Worm (Caenorhabditis elegans) whole organism, L2 larva: ENCODE results near the gene mthf-1.

ENCODE experiments used
- C34F6.9 ChIP-seq: fragments of 150-350 bp; optimal IDR thresholded peaks from 2 replicates; lab custom pipeline; 2014; ENCODE audit warnings: missing biosample characterization, missing genetic modification characterization
- F13H6.1 ChIP-seq: sonication (generic microtip); optimal IDR thresholded peaks from 2 replicates; lab custom pipeline; 2016; ENCODE audit warnings: missing genetic modification characterization, missing compliant biosample characterization
- R02D3.7 ChIP-seq: fragments of 150-350 bp; optimal IDR thresholded peaks from 2 replicates; lab custom pipeline; 2014; ENCODE audit warnings: missing biosample characterization, missing genetic modification characterization
- Y55F3AM.14 ChIP-seq: fragments of 200-800 bp; sonication (Bioruptor generic); optimal IDR thresholded peaks from 2 replicates; lab custom pipeline; 2018; ENCODE audit warnings: mild to moderate bottlenecking, missing genetic modification characterization, missing compliant biosample characterization
- ZK546.5 ChIP-seq: sonication (generic microtip); optimal IDR thresholded peaks from 2 replicates; lab custom pipeline; 2017; ENCODE audit warnings: missing biosample characterization, missing genetic modification characterization
- alr-1 ChIP-seq: fragments of 150-350 bp; optimal IDR thresholded peaks from 2 replicates; lab custom pipeline; 2014; ENCODE audit warnings: missing biosample characterization, missing genetic modification characterization
- ceh-16 ChIP-seq: fragments of 150-350 bp; optimal IDR thresholded peaks from 2 replicates; lab custom pipeline; 2014; ENCODE audit warnings: missing biosample characterization, missing genetic modification characterization
- crh-2 ChIP-seq: sonication (generic microtip); optimal IDR thresholded peaks from 2 replicates; lab custom pipeline; 2017; ENCODE audit warnings: missing biosample characterization, missing genetic modification characterization
- dmd-4 ChIP-seq: sonication (generic microtip); optimal IDR thresholded peaks from 2 replicates; lab custom pipeline; 2017; ENCODE audit warnings: missing biosample characterization, missing genetic modification characterization
- elt-1 ChIP-seq: fragments of 150-350 bp; optimal IDR thresholded peaks from 2 replicates; lab custom pipeline; 2014; ENCODE audit warnings: missing biosample characterization, missing genetic modification characterization
- elt-3 ChIP-seq: sonication (generic microtip); optimal IDR thresholded peaks from 2 replicates; lab custom pipeline; 2017; ENCODE audit warnings: missing biosample characterization, missing genetic modification characterization
- fos-1 ChIP-seq: fragments of 150-350 bp; optimal IDR thresholded peaks from 2 replicates; lab custom pipeline; 2014; ENCODE audit warnings: missing biosample characterization, missing genetic modification characterization
- gmeb-1 ChIP-seq: fragments of 150-350 bp; optimal IDR thresholded peaks from 2 replicates; lab custom pipeline; 2014; ENCODE audit warnings: missing biosample characterization, missing genetic modification characterization
- lin-11 ChIP-seq: fragments of 150-350 bp; sonication (generic microtip); optimal IDR thresholded peaks from 2 replicates; lab custom pipeline; 2014; ENCODE audit warnings: missing biosample characterization, missing genetic modification characterization, inconsistent platforms, mixed read lengths
- lin-13 ChIP-seq: fragments of 150-350 bp; optimal IDR thresholded peaks from 2 replicates; lab custom pipeline; 2014; ENCODE audit warnings: missing biosample characterization, missing genetic modification reagents, missing genetic modification characterization
- lin-39 ChIP-seq: fragments of 150-350 bp; optimal IDR thresholded peaks from 2 replicates; lab custom pipeline; 2014; ENCODE audit warnings: missing biosample characterization, missing genetic modification reagents, missing genetic modification characterization
- lsy-2 ChIP-seq, 2 experiments: fragments of 150-350 bp in 1 of 2; sonication (generic microtip) in 1 of 2; optimal IDR thresholded peaks; 2 replicates each; lab custom pipeline; 2014 to 2017; ENCODE audit warnings: missing biosample characterization in 2 of 2, missing genetic modification characterization in 2 of 2
- mab-5 ChIP-seq: fragments of 150-350 bp; optimal IDR thresholded peaks from 2 replicates; lab custom pipeline; 2014; ENCODE audit warnings: missing biosample characterization, missing genetic modification characterization
- mbf-1 ChIP-seq: sonication (generic microtip); optimal IDR thresholded peaks from 2 replicates; lab custom pipeline; 2017; ENCODE audit warnings: missing biosample characterization, missing genetic modification characterization
- mdl-1 ChIP-seq, 2 experiments: fragments of 150-350 bp in 1 of 2; sonication (generic microtip) in 1 of 2; optimal IDR thresholded peaks; 2 replicates each; lab custom pipeline; 2017; ENCODE audit warnings: missing biosample characterization in 2 of 2, missing genetic modification characterization in 2 of 2
- nhr-10 ChIP-seq: sonication (generic microtip); optimal IDR thresholded peaks from 2 replicates; lab custom pipeline; 2017; ENCODE audit warnings: missing biosample characterization, missing genetic modification characterization
- nhr-11 ChIP-seq: fragments of 150-350 bp; optimal IDR thresholded peaks from 2 replicates; lab custom pipeline; 2014; ENCODE audit warnings: missing biosample characterization, missing genetic modification characterization
- nhr-12 ChIP-seq: fragments of 150-350 bp; optimal IDR thresholded peaks from 2 replicates; lab custom pipeline; 2014; ENCODE audit warnings: missing biosample characterization, missing genetic modification characterization
- nhr-129 ChIP-seq: fragments of 150-350 bp; optimal IDR thresholded peaks from 2 replicates; lab custom pipeline; 2014; ENCODE audit warnings: missing biosample characterization, missing genetic modification characterization
- nhr-21 ChIP-seq: fragments of 150-350 bp; optimal IDR thresholded peaks from 2 replicates; lab custom pipeline; 2014; ENCODE audit warnings: missing biosample characterization, missing genetic modification characterization
- nhr-23 ChIP-seq: fragments of 150-350 bp; optimal IDR thresholded peaks from 2 replicates; lab custom pipeline; 2014; ENCODE audit warnings: missing biosample characterization, missing genetic modification reagents, missing genetic modification characterization
- nhr-237 ChIP-seq: fragments of 150-350 bp; optimal IDR thresholded peaks from 2 replicates; lab custom pipeline; 2014; ENCODE audit warnings: missing biosample characterization, missing genetic modification characterization
- nhr-25 ChIP-seq: fragments of 150-350 bp; sonication (generic microtip); optimal IDR thresholded peaks from 3 replicates; lab custom pipeline; 2014; ENCODE audit warnings: missing biosample characterization, missing genetic modification characterization
- nhr-6 ChIP-seq: fragments of 150-350 bp; optimal IDR thresholded peaks from 2 replicates; lab custom pipeline; 2014; ENCODE audit warnings: missing biosample characterization, missing genetic modification characterization
- nhr-77 ChIP-seq: fragments of 150-350 bp; optimal IDR thresholded peaks from 2 replicates; lab custom pipeline; 2014; ENCODE audit warnings: missing biosample characterization, missing genetic modification characterization
- peb-1 ChIP-seq: fragments of 150-350 bp; optimal IDR thresholded peaks from 2 replicates; lab custom pipeline; 2014; ENCODE audit warnings: missing biosample characterization, missing genetic modification characterization
- skn-1 ChIP-seq: sonication (generic microtip); optimal IDR thresholded peaks from 2 replicates; lab custom pipeline; 2017; ENCODE audit warnings: missing biosample characterization, missing genetic modification characterization
- sma-3 ChIP-seq: sonication (generic microtip); optimal IDR thresholded peaks from 2 replicates; lab custom pipeline; 2016; ENCODE audit warnings: missing genetic modification reagents, missing genetic modification characterization, missing compliant biosample characterization
- sma-9 ChIP-seq, 2 experiments: fragments of 150-350 bp in 1 of 2; sonication (generic microtip) in 1 of 2; optimal IDR thresholded peaks; 2 replicates each; lab custom pipeline; 2014 to 2016; ENCODE audit warnings: missing genetic modification characterization in 2 of 2, mild to moderate bottlenecking in 1 of 2, missing biosample characterization in 1 of 2, missing compliant biosample characterization in 1 of 2, missing genetic modification reagents in 1 of 2, moderate library complexity in 1 of 2
- snpc-4 ChIP-seq: fragments of 150-350 bp; optimal IDR thresholded peaks from 2 replicates; lab custom pipeline; 2014; ENCODE audit warnings: missing biosample characterization, missing genetic modification characterization
- unc-39 ChIP-seq: fragments of 150-350 bp; optimal IDR thresholded peaks from 2 replicates; lab custom pipeline; 2014; ENCODE audit warnings: missing biosample characterization, missing genetic modification characterization
- unc-55 ChIP-seq: fragments of 150-350 bp; sonication (generic microtip); optimal IDR thresholded peaks from 3 replicates; lab custom pipeline; 2014; ENCODE audit warnings: missing biosample characterization, missing genetic modification reagents, missing genetic modification characterization
- unc-62 ChIP-seq: fragments of 150-350 bp; optimal IDR thresholded peaks from 2 replicates; lab custom pipeline; 2014; ENCODE audit warnings: missing biosample characterization, missing genetic modification reagents, missing genetic modification characterization
- ztf-1 ChIP-seq: fragments of 200-800 bp; sonication (Bioruptor generic); conservative IDR thresholded peaks from 2 replicates; pipeline ENCODE4 v1.3.6; 2022; ENCODE audit warnings: missing genetic modification characterization, missing compliant biosample characterization
- ztf-11 ChIP-seq: sonication (generic microtip); optimal IDR thresholded peaks from 2 replicates; lab custom pipeline; 2017; ENCODE audit warnings: missing biosample characterization, missing genetic modification characterization
- ztf-4 ChIP-seq: fragments of 150-350 bp; optimal IDR thresholded peaks from 2 replicates; lab custom pipeline; 2014; ENCODE audit warnings: missing biosample characterization, missing genetic modification characterization

mthf-1 gene

ce11 chrII:7777320-7777978 is at the start of gene mthf-1:
Gene mthf-1, minus strand, starts transcription at chrII:7777823.
- TF ChIP-seq peb-1 (tag; lab: Kevin White, UChicago) (no peak), unc-62 (GFP tag; lab: Kevin White, UChicago) (no peak), F13H6.1 (tag; lab: Kevin White, UChicago) (peak; percentile 24), Y55F3AM.14 (GFP tag; lab: Kevin White, UChicago) (no peak), mab-5 (tag; lab: Kevin White, UChicago) (no peak), sma-3 (peak; percentile 37), alr-1 (no peak), fos-1 (peak; percentile 65), ztf-4 (no peak), sma-9 (GFP tag; optimal IDR thresholded peaks at IDR 0.05; lab: Kevin White, UChicago) (peak; percentile 71), sma-9 (tag; optimal IDR thresholded peaks at IDR 0.05; lab: Kevin White, UChicago) (no peak), unc-55 (GFP tag; lab: Kevin White, UChicago) (no peak), nhr-6 (tag; lab: Kevin White, UChicago) (no peak), nhr-25 (tag; lab: Kevin White, UChicago) (peak; percentile 26), nhr-21 (tag; lab: Kevin White, UChicago) (peak; percentile 45), lin-11 (tag; lab: Kevin White, UChicago) (no peak), nhr-129 (no peak), snpc-4 (tag; lab: Kevin White, UChicago) (no peak), lin-39 (tag; lab: Kevin White, UChicago) (no peak), mdl-1 (tag; optimal IDR thresholded peaks at IDR 0.05; lab: Kevin White, UChicago) (no peak), mbf-1 (tag; lab: Kevin White, UChicago) (no peak), nhr-23 (tag; lab: Kevin White, UChicago) (no peak), skn-1 (tag; lab: Kevin White, UChicago) (no peak), nhr-237 (tag; lab: Kevin White, UChicago) (no peak), nhr-11 (no peak), ztf-11 (no peak), nhr-12 (tag; lab: Kevin White, UChicago) (no peak), C34F6.9 (no peak), ceh-16 (tag; lab: Kevin White, UChicago) (no peak), R02D3.7 (no peak), crh-2 (peak; percentile 47), lsy-2 (tag; optimal IDR thresholded peaks at IDR 0.05; lab: Kevin White, UChicago) (peak in 1 of 2 experiments; percentile 5), nhr-77 (tag; lab: Kevin White, UChicago) (no peak), ZK546.5 (no peak), elt-3 (no peak)

ce11 chrII:7825107-7825506 is 47.5 kb upstream of the mthf-1 start, which contains the start of gene srw-62:
Gene srw-62, plus strand, starts transcription at chrII:7825407.
- TF ChIP-seq dmd-4 (no peak), F13H6.1 (tag; lab: Kevin White, UChicago) (no peak), elt-1 (tag; lab: Kevin White, UChicago) (no peak), ZK546.5 (no peak), ztf-11 (no peak), mdl-1 (tag; optimal IDR thresholded peaks at IDR 0.05; lab: Kevin White, UChicago) (no peak), ztf-1 (GFP tag; lab: Robert Waterston, UW) (no peak), snpc-4 (tag; lab: Kevin White, UChicago) (no peak), unc-39 (tag; lab: Kevin White, UChicago) (no peak), nhr-21 (tag; lab: Kevin White, UChicago) (no peak)

- TF ChIP-seq ZK546.5 (no peak), C34F6.9 (no peak), peb-1 (tag; lab: Kevin White, UChicago) (no peak), nhr-77 (tag; lab: Kevin White, UChicago) (no peak), nhr-25 (tag; lab: Kevin White, UChicago) (no peak), dmd-4 (no peak), nhr-21 (tag; lab: Kevin White, UChicago) (no peak), nhr-12 (tag; lab: Kevin White, UChicago) (no peak), ztf-4 (no peak), snpc-4 (tag; lab: Kevin White, UChicago) (no peak), gmeb-1 (no peak), Y55F3AM.14 (GFP tag; lab: Kevin White, UChicago) (no peak), unc-55 (GFP tag; lab: Kevin White, UChicago) (no peak), nhr-10 (no peak), nhr-129 (no peak), nhr-6 (tag; lab: Kevin White, UChicago) (no peak), lin-13 (no peak), nhr-237 (tag; lab: Kevin White, UChicago) (no peak), F13H6.1 (tag; lab: Kevin White, UChicago) (no peak)
Measured at ce11 chrII:7822454-7822853, 44.8 kb upstream of the mthf-1 start, which contains the start of gene irld-47. Gene irld-47, minus strand, starts transcription at chrII:7822554.
